Worm (Caenorhabditis elegans) whole organism, L3 larva: ENCODE results near the gene R07C3.13.
"Not testable (repeated sequence)": the region's sequence is repeated elsewhere in the genome, so short reads cannot be mapped to it uniquely, and the experiment has no call there.

ENCODE experiments used
- R02D3.7 ChIP-seq: fragments of 150-350 bp; optimal IDR thresholded peaks from 2 replicates; lab custom pipeline; 2014; ENCODE audit warnings: missing biosample characterization, missing genetic modification characterization
- ZK546.5 ChIP-seq: sonication (generic microtip); optimal IDR thresholded peaks from 2 replicates; lab custom pipeline; 2017; ENCODE audit warnings: missing biosample characterization, missing genetic modification characterization
- aly-2 ChIP-seq: fragments of 150-350 bp; optimal IDR thresholded peaks from 2 replicates; lab custom pipeline; 2014; ENCODE audit warnings: missing biosample characterization, missing genetic modification characterization
- ceh-28 ChIP-seq: fragments of 150-350 bp; optimal IDR thresholded peaks from 2 replicates; lab custom pipeline; 2014; ENCODE audit warnings: missing biosample characterization, missing genetic modification reagents, missing genetic modification characterization
- egl-27 ChIP-seq: sonication (generic microtip); optimal IDR thresholded peaks from 4 replicates; lab custom pipeline; 2017; ENCODE audit warnings: missing biosample characterization, missing genetic modification reagents, missing genetic modification characterization
- elt-2 ChIP-seq: sonication (generic microtip); optimal IDR thresholded peaks from 2 replicates; lab custom pipeline; 2016; ENCODE audit warnings: missing genetic modification reagents, mild to moderate bottlenecking, missing genetic modification characterization, missing compliant biosample characterization
- elt-3 ChIP-seq, 3 experiments: fragments of 150-350 bp in 1 of 3; sonication (generic microtip) in 2 of 3; optimal IDR thresholded peaks; 2 replicates in 2 of 3; 4 replicates in 1 of 3; lab custom pipeline; 2014 to 2017; ENCODE audit warnings: missing biosample characterization in 3 of 3, missing genetic modification characterization in 3 of 3
- eor-1 ChIP-seq, 2 experiments: fragments of 150-350 bp; optimal IDR thresholded peaks; 2 replicates each; lab custom pipeline; 2014 to 2018; ENCODE audit warnings: missing biosample characterization in 2 of 2, missing genetic modification characterization in 2 of 2
- fkh-10 ChIP-seq: sonication (generic microtip); optimal IDR thresholded peaks from 2 replicates; lab custom pipeline; 2017; ENCODE audit warnings: missing biosample characterization, missing genetic modification reagents, missing genetic modification characterization
- fkh-2 ChIP-seq: fragments of 150-350 bp; optimal IDR thresholded peaks from 2 replicates; lab custom pipeline; 2014; ENCODE audit warnings: missing biosample characterization, missing genetic modification reagents, missing genetic modification characterization
- fos-1 ChIP-seq: fragments of 150-350 bp; optimal IDR thresholded peaks from 2 replicates; lab custom pipeline; 2014; ENCODE audit warnings: missing biosample characterization, missing genetic modification characterization
- jun-1 ChIP-seq: fragments of 150-350 bp; optimal IDR thresholded peaks from 2 replicates; lab custom pipeline; 2014; ENCODE audit warnings: missing biosample characterization, missing genetic modification reagents, missing genetic modification characterization
- lin-39 ChIP-seq: fragments of 150-350 bp; optimal IDR thresholded peaks from 2 replicates; lab custom pipeline; 2018; ENCODE audit warnings: missing biosample characterization, missing genetic modification reagents, missing genetic modification characterization
- lsy-12 ChIP-seq: sonication (generic microtip); optimal IDR thresholded peaks from 2 replicates; lab custom pipeline; 2016; ENCODE audit warnings: mild to moderate bottlenecking, missing genetic modification characterization, missing compliant biosample characterization
- mdl-1 ChIP-seq: fragments of 150-350 bp; optimal IDR thresholded peaks from 2 replicates; lab custom pipeline; 2014; ENCODE audit warnings: missing biosample characterization, missing genetic modification characterization
- mml-1 ChIP-seq: fragments of 150-350 bp; sonication (generic microtip); optimal IDR thresholded peaks from 3 replicates; lab custom pipeline; 2014; ENCODE audit warnings: missing biosample characterization, missing genetic modification characterization
- nfya-1 ChIP-seq: sonication (generic microtip); optimal IDR thresholded peaks from 2 replicates; lab custom pipeline; 2017; ENCODE audit warnings: missing genetic modification characterization, mild to moderate bottlenecking, missing compliant biosample characterization, antibody characterized with exemption, moderate library complexity; ENCODE audit not compliant: insufficient read depth
- nhr-11 ChIP-seq: fragments of 150-350 bp; optimal IDR thresholded peaks from 2 replicates; lab custom pipeline; 2014; ENCODE audit warnings: missing biosample characterization, missing genetic modification characterization
- nhr-23 ChIP-seq: fragments of 150-350 bp; optimal IDR thresholded peaks from 2 replicates; lab custom pipeline; 2014; ENCODE audit warnings: missing biosample characterization, missing genetic modification reagents, missing genetic modification characterization
- nhr-237 ChIP-seq: fragments of 150-350 bp; optimal IDR thresholded peaks from 2 replicates; lab custom pipeline; 2014; ENCODE audit warnings: missing biosample characterization, missing genetic modification characterization
- nhr-28 ChIP-seq: fragments of 150-350 bp; optimal IDR thresholded peaks from 2 replicates; lab custom pipeline; 2014; ENCODE audit warnings: missing biosample characterization, missing genetic modification characterization
- nhr-43 ChIP-seq: sonication (generic microtip); optimal IDR thresholded peaks from 2 replicates; lab custom pipeline; 2016; ENCODE audit warnings: mild to moderate bottlenecking, missing genetic modification characterization, missing compliant biosample characterization; ENCODE audit not compliant: poor library complexity, severe bottlenecking
- nhr-67 ChIP-seq: fragments of 150-350 bp; optimal IDR thresholded peaks from 2 replicates; lab custom pipeline; 2014; ENCODE audit warnings: missing biosample characterization, missing genetic modification characterization
- nhr-76 ChIP-seq: fragments of 150-350 bp; sonication (generic microtip); optimal IDR thresholded peaks from 5 replicates; lab custom pipeline; 2014; ENCODE audit warnings: missing biosample characterization, missing genetic modification characterization
- nhr-77 ChIP-seq: fragments of 150-350 bp; optimal IDR thresholded peaks from 2 replicates; lab custom pipeline; 2014; ENCODE audit warnings: missing biosample characterization, missing genetic modification characterization
- sea-2 ChIP-seq: fragments of 150-350 bp; sonication (generic microtip); optimal IDR thresholded peaks from 4 replicates; lab custom pipeline; 2014; ENCODE audit warnings: missing biosample characterization, missing genetic modification reagents, missing genetic modification characterization
- skn-1 ChIP-seq: fragments of 150-350 bp; optimal IDR thresholded peaks from 2 replicates; lab custom pipeline; 2014; ENCODE audit warnings: missing biosample characterization, missing genetic modification characterization
- snpc-4 ChIP-seq: fragments of 150-350 bp; optimal IDR thresholded peaks from 2 replicates; lab custom pipeline; 2014; ENCODE audit warnings: missing biosample characterization, missing genetic modification characterization
- tbx-2 ChIP-seq: sonication (generic microtip); optimal IDR thresholded peaks from 2 replicates; lab custom pipeline; 2016; ENCODE audit warnings: mild to moderate bottlenecking, missing genetic modification characterization, missing compliant biosample characterization
- unc-62 ChIP-seq: fragments of 150-350 bp; sonication (generic microtip); optimal IDR thresholded peaks from 4 replicates; lab custom pipeline; 2014; ENCODE audit warnings: missing biosample characterization, missing genetic modification reagents, missing genetic modification characterization
- ztf-4 ChIP-seq: fragments of 150-350 bp; optimal IDR thresholded peaks from 2 replicates; lab custom pipeline; 2014; ENCODE audit warnings: missing biosample characterization, missing genetic modification characterization

R07C3.13 gene

ce11 chrII:927331-927730, at the start of gene R07C3.13:
R07C3.13 (minus strand) TSS chrII:927431.
- TF ChIP-seq R02D3.7 (tag; lab: Kevin White, UChicago) (no peak), nhr-43 (no peak), eor-1 (tag; optimal IDR thresholded peaks at IDR 0.05; lab: Kevin White, UChicago) (no peak), mml-1 (tag; lab: Kevin White, UChicago) (no peak), nhr-11 (tag; lab: Kevin White, UChicago) (no peak)

ce11 chrII:973999-974398, 46.8 kb upstream of the R07C3.13 start, which contains the start of gene fbxc-14:
fbxc-14 (plus strand) TSS chrII:974299.
- TF ChIP-seq nhr-28 (no peak), ztf-4 (tag; lab: Kevin White, UChicago) (no peak), nfya-1 (no peak), elt-3 (tag; optimal IDR thresholded peaks at IDR 0.05; lab: Kevin White, UChicago) (no peak), jun-1 (tag; lab: Kevin White, UChicago) (no peak), R02D3.7 (tag; lab: Kevin White, UChicago) (no peak), aly-2 (no peak), nhr-67 (tag; lab: Kevin White, UChicago) (no peak), fkh-10 (no peak), lsy-12 (tag; lab: Kevin White, UChicago) (no peak), fkh-2 (tag; lab: Kevin White, UChicago) (no peak), mdl-1 (tag; lab: Kevin White, UChicago) (no peak)
- TF ChIP-seq, all 47 proteins: peak for 0

- TF ChIP-seq ZK546.5 (tag; lab: Kevin White, UChicago) = no peak
- TF ChIP-seq nfya-1 = no peak
- no peak for TF ChIP-seq fkh-2 (tag; lab: Kevin White, UChicago)
- no peak for TF ChIP-seq nhr-77 (tag; lab: Kevin White, UChicago)
- TF ChIP-seq tbx-2 (tag; lab: Kevin White, UChicago) = no peak
- TF ChIP-seq nhr-23 = no peak
These were observed 45.6 kb upstream of the R07C3.13 start, which contains the start of gene C32B5.15 for ce11 chrII:972850-973249. C32B5.15 (minus strand) TSS chrII:972950.

ce11 chrII:968106-968505, 40.9 kb upstream of the R07C3.13 start, which contains the start of gene C32B5.6:
C32B5.6 (plus strand) TSS chrII:968406.
- TF ChIP-seq elt-2; nhr-43; fos-1 (tag; lab: Kevin White, UChicago): not testable (repeated sequence)
- TF ChIP-seq, all 47 proteins: peak for 0; not testable (repeated sequence) for 47

- TF ChIP-seq skn-1, nhr-237, fos-1 (tag; lab: Kevin White, UChicago): not testable (repeated sequence)
These were observed 39.7 kb upstream of the R07C3.13 start, which contains the start of gene fbxc-18 for ce11 chrII:966962-967361. fbxc-18 (minus strand) TSS chrII:967062.

DNA sequence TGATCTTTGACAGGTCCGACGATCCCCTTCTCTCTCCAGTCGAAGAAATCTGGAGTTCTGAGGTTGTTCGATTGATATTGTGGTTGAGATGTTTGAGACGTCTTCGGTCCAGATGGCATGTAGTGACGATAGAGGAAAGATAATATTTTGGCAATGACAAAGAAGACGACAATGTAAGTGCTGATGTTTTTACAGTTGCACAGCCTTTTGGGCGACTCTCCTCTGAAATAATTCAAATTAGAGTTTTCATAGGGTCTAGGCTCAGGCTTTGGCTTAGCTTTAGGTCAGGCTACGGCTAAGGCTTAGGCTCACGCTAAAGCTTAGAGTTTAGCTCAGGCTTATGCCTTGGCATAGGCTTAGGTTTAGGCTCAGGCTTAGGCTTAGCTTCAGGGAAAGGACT, 34.7 kb upstream of the R07C3.13 start, which contains the start of gene C32B5.13:
C32B5.13 (minus strand) TSS at position 101 of the 400 bp plus-strand sequence.
- TF ChIP-seq nhr-76 = no peak
- TF ChIP-seq lin-39 (tag; lab: Kevin White, UChicago) = no peak
- TF ChIP-seq ceh-28 (tag; lab: Kevin White, UChicago) = no peak
- no peak for TF ChIP-seq egl-27
- TF ChIP-seq nfya-1 = no peak
- no peak for TF ChIP-seq fos-1 (tag; lab: Kevin White, UChicago)
- TF ChIP-seq snpc-4 = no peak
- no peak for TF ChIP-seq nhr-77 (tag; lab: Kevin White, UChicago)
- TF ChIP-seq unc-62 (GFP tag; lab: Kevin White, UChicago) = no peak
- TF ChIP-seq nhr-23 = no peak
- no peak for TF ChIP-seq nhr-43
- TF ChIP-seq sea-2 (GFP tag; lab: Kevin White, UChicago) = no peak
- no peak for TF ChIP-seq lsy-12 (tag; lab: Kevin White, UChicago)
